Worm (Caenorhabditis elegans): ENCODE data around the gene srsx-16.
A peak's percentile ranks its signal among the peaks of the same experiment; 100 is the strongest.

Gene srsx-16

DNA sequence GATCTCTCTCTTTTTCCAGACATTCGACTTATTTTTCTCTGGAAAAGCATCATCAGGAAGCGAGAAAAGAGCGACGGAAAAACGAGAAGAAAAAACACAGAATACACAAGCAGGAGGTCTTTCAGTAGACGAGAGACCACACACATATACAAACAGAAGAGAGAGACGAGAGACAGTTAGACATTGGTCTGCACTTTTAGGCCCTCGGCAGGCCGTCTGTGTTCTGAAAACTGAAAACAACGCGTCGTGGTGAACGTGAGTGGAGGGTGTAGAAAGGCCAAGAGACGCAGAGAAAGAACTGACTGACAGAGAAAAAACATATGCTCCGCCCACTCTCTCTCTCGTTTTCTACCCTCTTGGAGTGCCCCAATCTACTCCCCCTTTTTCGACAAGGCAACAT is 37.3 kb downstream of the srsx-16 start (continued):
- TF ChIP-seq unc-39 (tag; optimal IDR thresholded peaks at IDR 0.05): no peak
- peak; percentile 6 for TF ChIP-seq ztf-7 (tag; optimal IDR thresholded peaks at IDR 0.05)
- no peak for TF ChIP-seq T26A8.4 (GFP tag; IDR thresholded peaks at IDR 0.05)
- no peak for TF ChIP-seq madf-9 (GFP tag; conservative IDR thresholded peaks at IDR 0.05)
- no peak for TF ChIP-seq F37D6.2 (tag; optimal IDR thresholded peaks at IDR 0.05)
- no peak for TF ChIP-seq nhr-10 (tag; optimal IDR thresholded peaks at IDR 0.05)
- no peak for TF ChIP-seq lim-7 (GFP tag; IDR thresholded peaks at IDR 0.05)
- TF ChIP-seq D1046.2 (GFP tag; IDR thresholded peaks at IDR 0.05): no peak
- TF ChIP-seq pha-4 (GFP tag; IDR thresholded peaks at IDR 0.05): no peak
- no peak for TF ChIP-seq pha-4 (tag; optimal IDR thresholded peaks at IDR 0.05)
- TF ChIP-seq ceh-62 (tag; optimal IDR thresholded peaks at IDR 0.05): no peak
- no peak for TF ChIP-seq lin-38 (GFP tag; IDR thresholded peaks at IDR 0.05)
- TF ChIP-seq nhr-25 (tag; optimal IDR thresholded peaks at IDR 0.05; ENCODE audit: borderline replicate concordance, insufficient read depth): no peak
- TF ChIP-seq hlh-11 (tag; optimal IDR thresholded peaks at IDR 0.05): peak; percentile 85
- no peak for TF ChIP-seq madf-5 (GFP tag; IDR thresholded peaks at IDR 0.05)
- TF ChIP-seq unc-130 (GFP tag; optimal IDR thresholded peaks at IDR 0.05): no peak
- peak; percentile 88 for TF ChIP-seq hlh-30 (tag; optimal IDR thresholded peaks at IDR 0.05; ENCODE audit: insufficient read depth)
- no peak for TF ChIP-seq daf-12 (tag; optimal IDR thresholded peaks at IDR 0.05)
- no peak for TF ChIP-seq nhr-111 (GFP tag; optimal IDR thresholded peaks at IDR 0.05)
- peak; percentile 79 for TF ChIP-seq rbr-2 (tag; optimal IDR thresholded peaks at IDR 0.05)
- peak; percentile 24 for TF ChIP-seq jun-1 (tag; optimal IDR thresholded peaks at IDR 0.05)
- no peak for TF ChIP-seq ZK546.5 (tag; optimal IDR thresholded peaks at IDR 0.05)
- no peak for TF ChIP-seq spr-3 (GFP tag; optimal IDR thresholded peaks at IDR 0.05)
- TF ChIP-seq egl-27 (tag; optimal IDR thresholded peaks at IDR 0.05): no peak
- no peak for TF ChIP-seq T20F7.1 (GFP tag; optimal IDR thresholded peaks at IDR 0.05)
- TF ChIP-seq nhr-237 (tag; optimal IDR thresholded peaks at IDR 0.05): no peak
- TF ChIP-seq ceh-20 (GFP tag; IDR thresholded peaks at IDR 0.05): no peak
- TF ChIP-seq tra-1 (GFP tag; IDR thresholded peaks at IDR 0.05): 0 out of 2 replicates have a peak, but pooled peaks have one; percentile 36
- TF ChIP-seq mxl-2 (GFP tag; conservative IDR thresholded peaks at IDR 0.05): no peak
- no peak for TF ChIP-seq nhr-77 (tag; optimal IDR thresholded peaks at IDR 0.05)
- no peak for TF ChIP-seq zip-2 (tag; optimal IDR thresholded peaks at IDR 0.05)
- TF ChIP-seq nhr-11 (tag; optimal IDR thresholded peaks at IDR 0.05): peak; percentile 62
- no peak for TF ChIP-seq nhr-6 (tag; optimal IDR thresholded peaks at IDR 0.05)
- no peak for TF ChIP-seq attf-4 (tag; optimal IDR thresholded peaks at IDR 0.05)
- no peak for TF ChIP-seq gei-8 (GFP tag; optimal IDR thresholded peaks at IDR 0.05)
- TF ChIP-seq mxl-3 (GFP tag; optimal IDR thresholded peaks at IDR 0.05): peak; percentile 67
- no peak for TF ChIP-seq zag-1 (tag; optimal IDR thresholded peaks at IDR 0.05)
- no peak for TF ChIP-seq vab-7 (GFP tag; IDR thresholded peaks at IDR 0.05)
- peak in 1 of 2 experiments; percentile 93 for TF ChIP-seq daf-16 (GFP tag; optimal IDR thresholded peaks at IDR 0.05)
- peak; percentile 93 for TF ChIP-seq daf-16 (tag; optimal IDR thresholded peaks at IDR 0.05)
- TF ChIP-seq dmd-8 (GFP tag; IDR thresholded peaks at IDR 0.05): no peak
- TF ChIP-seq spr-1 (tag; optimal IDR thresholded peaks at IDR 0.05): no peak
- TF ChIP-seq mdl-1 (tag; optimal IDR thresholded peaks at IDR 0.05): peak in 1 of 2 experiments; percentile 81
- no peak for TF ChIP-seq ceh-28 (tag; optimal IDR thresholded peaks at IDR 0.05)
- TF ChIP-seq hif-1 (tag; optimal IDR thresholded peaks at IDR 0.05): peak in 1 of 2 experiments; percentile 55
- TF ChIP-seq zfp-2 (tag; optimal IDR thresholded peaks at IDR 0.05): no peak
- no peak for TF ChIP-seq cey-2 (tag; optimal IDR thresholded peaks at IDR 0.05; ENCODE audit: borderline replicate concordance, insufficient read depth)
- no peak for TF ChIP-seq ceh-44 (GFP tag; IDR thresholded peaks at IDR 0.05)
- peak in 1 of 2 experiments; percentile 36 for TF ChIP-seq lsy-2 (tag; optimal IDR thresholded peaks at IDR 0.05)
- no peak for TF ChIP-seq mes-2 (tag; optimal IDR thresholded peaks at IDR 0.05; ENCODE audit: poor library complexity, severe bottlenecking)
- no peak for TF ChIP-seq nhr-102 (tag; optimal IDR thresholded peaks at IDR 0.05)
- TF ChIP-seq ceh-82 (tag; optimal IDR thresholded peaks at IDR 0.05): no peak

All from whole organism, L4 larva.